Worm (Caenorhabditis elegans): ENCODE results near the gene plc-3.
A peak's percentile ranks its signal among the peaks of the same experiment; 100 is the strongest.

Gene plc-3

DNA sequence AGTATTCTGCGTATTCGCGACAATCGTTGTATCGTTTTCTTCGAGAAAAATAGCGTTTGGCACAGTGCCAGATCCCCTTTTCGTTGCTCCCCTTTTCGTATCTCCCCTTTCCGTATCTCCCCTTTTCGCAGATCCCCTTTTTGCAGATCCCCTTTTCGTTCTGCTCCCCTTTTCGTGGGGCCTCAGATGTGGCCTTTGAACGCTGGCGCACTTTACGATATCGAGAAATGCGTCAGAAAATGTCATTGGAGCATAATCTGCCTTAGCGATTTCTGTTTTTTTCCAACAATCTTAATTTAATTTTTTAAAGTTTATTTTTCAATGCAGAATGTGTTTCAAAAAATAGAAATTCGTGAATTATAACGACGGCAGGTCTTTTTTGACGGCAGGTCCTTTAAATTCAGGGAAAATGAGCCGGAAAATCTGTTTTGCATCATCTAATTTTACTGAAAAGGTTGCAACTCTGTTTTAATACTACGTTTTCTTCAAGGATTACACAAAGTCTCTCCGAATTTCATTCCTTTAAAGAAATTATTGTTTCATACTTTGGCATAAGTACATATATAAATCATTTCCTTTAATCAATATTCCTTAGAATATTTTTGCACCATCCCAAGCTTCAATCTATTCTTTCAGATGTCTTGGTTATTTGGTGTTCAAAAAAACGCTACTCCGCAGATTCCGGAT is 25.8 kb downstream of the plc-3 start, which contains the start of gene atad-3 (continued):
- no peak for TF ChIP-seq snpc-1.1 (tag; optimal IDR thresholded peaks at IDR 0.05; ENCODE audit: insufficient read depth)
- peak; percentile 65 for TF ChIP-seq tlf-1 (GFP tag; optimal IDR thresholded peaks at IDR 0.05)
- no peak for TF ChIP-seq F39B2.1 (GFP tag; IDR thresholded peaks at IDR 0.05)
- TF ChIP-seq F10E7.11 (tag; optimal IDR thresholded peaks at IDR 0.05), result no peak
- peak; percentile 95 for TF ChIP-seq attf-5 (GFP tag; optimal IDR thresholded peaks at IDR 0.05)
- TF ChIP-seq mcd-1 (GFP tag; IDR thresholded peaks at IDR 0.05), result peak; percentile 95
- no peak for TF ChIP-seq nfya-2 (GFP tag; IDR thresholded peaks at IDR 0.05)
- peak in 2 of 3 experiments; percentile 58 to 83 for TF ChIP-seq lin-35 (GFP tag; optimal IDR thresholded peaks at IDR 0.05)
- TF ChIP-seq somi-1 (GFP tag; optimal IDR thresholded peaks at IDR 0.05), result peak; percentile 77

DNA sequence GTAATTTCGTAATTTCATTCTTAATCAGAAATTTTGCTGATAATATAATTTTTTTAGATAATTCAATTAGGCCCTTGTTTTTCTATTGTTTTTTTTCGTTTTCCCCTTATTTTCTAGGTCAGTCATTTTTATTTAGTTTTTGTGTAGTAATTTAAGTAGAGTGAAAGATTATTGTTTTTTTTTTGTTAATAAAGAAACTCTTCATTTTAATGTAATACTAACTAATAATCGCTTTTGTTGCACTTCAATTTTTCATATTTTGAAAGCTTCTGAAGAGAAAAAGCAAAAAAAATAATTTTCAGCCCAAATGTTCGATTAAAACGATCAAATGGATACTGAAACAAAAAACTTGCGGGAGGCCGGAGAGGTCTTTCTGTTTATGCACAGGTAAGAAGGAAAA is 28.3 kb downstream of the plc-3 start, which contains the start of gene F54B3.1:
TSS of gene F54B3.1 (plus strand) at position 301 of the 400 bp plus-strand sequence.
- TF ChIP-seq F22D6.2 (tag; optimal IDR thresholded peaks at IDR 0.05), result no peak
- no peak for TF ChIP-seq dox-1 (GFP tag; IDR thresholded peaks at IDR 0.05)
- peak; percentile 6 for TF ChIP-seq snpc-3.4 (tag; optimal IDR thresholded peaks at IDR 0.05)
- no peak for TF ChIP-seq egrh-3 (GFP tag; IDR thresholded peaks at IDR 0.05)
- TF ChIP-seq ama-1 (optimal IDR thresholded peaks at IDR 0.05), result no peak
- TF ChIP-seq ama-1 (GFP tag; optimal IDR thresholded peaks at IDR 0.05), result no peak
- no peak for TF ChIP-seq hmg-1.2 (GFP tag; IDR thresholded peaks at IDR 0.05)
- TF ChIP-seq egl-44 (GFP tag; IDR thresholded peaks at IDR 0.05), result no peak

DNA sequence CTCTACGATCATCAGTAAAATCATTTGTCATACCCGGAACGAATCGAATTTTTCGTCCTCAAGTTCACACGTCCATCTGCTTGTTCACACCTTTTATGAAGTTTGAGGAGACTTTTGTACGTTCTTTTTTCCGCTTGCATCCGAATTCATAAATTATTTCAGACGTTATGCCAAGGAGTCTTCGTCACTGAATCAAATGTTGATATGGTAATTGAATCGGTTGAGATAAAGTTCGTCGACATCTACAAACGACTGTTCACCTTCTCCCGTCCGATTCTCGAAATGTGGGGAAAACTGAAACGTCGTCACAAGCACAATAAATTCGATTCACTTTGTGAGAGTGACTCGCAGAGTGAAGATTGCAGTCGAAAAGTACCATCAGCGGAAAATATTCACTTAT is 29.4 kb downstream of the plc-3 start:
- TF ChIP-seq F33H1.4 (GFP tag; IDR thresholded peaks at IDR 0.05), result no peak
- no peak for TF ChIP-seq tbp1 (GFP tag; optimal IDR thresholded peaks at IDR 0.05)
- TF ChIP-seq F37B4.10 (GFP tag; IDR thresholded peaks at IDR 0.05), result no peak
- TF ChIP-seq B0019.2 (GFP tag; conservative IDR thresholded peaks at IDR 0.05), result no peak
- no peak for TF ChIP-seq bed-2 (GFP tag; IDR thresholded peaks at IDR 0.05)
- TF ChIP-seq nhr-27 (tag; optimal IDR thresholded peaks at IDR 0.05), result no peak
- TF ChIP-seq snpc-4 (GFP tag; optimal IDR thresholded peaks at IDR 0.05), result no peak
- no peak for TF ChIP-seq snpc-4 (tag; optimal IDR thresholded peaks at IDR 0.05)
- no peak for TF ChIP-seq die-1 (tag; optimal IDR thresholded peaks at IDR 0.05)
- TF ChIP-seq egrh-3 (GFP tag; IDR thresholded peaks at IDR 0.05), result no peak
- no peak for TF ChIP-seq madf-6 (GFP tag; IDR thresholded peaks at IDR 0.05)
- TF ChIP-seq attf-5 (GFP tag; optimal IDR thresholded peaks at IDR 0.05), result no peak
- no peak for TF ChIP-seq F52B5.7 (tag; optimal IDR thresholded peaks at IDR 0.05)
- no peak for TF ChIP-seq bed-1 (GFP tag; IDR thresholded peaks at IDR 0.05)
- TF ChIP-seq T26A5.8 (tag; optimal IDR thresholded peaks at IDR 0.05), result no peak
- no peak for TF ChIP-seq let-526 (GFP tag; IDR thresholded peaks at IDR 0.05)
- no peak for TF ChIP-seq K12H6.12 (tag; optimal IDR thresholded peaks at IDR 0.05)
- no peak for TF ChIP-seq mel-28 (tag; optimal IDR thresholded peaks at IDR 0.05; ENCODE audit: borderline replicate concordance)

DNA sequence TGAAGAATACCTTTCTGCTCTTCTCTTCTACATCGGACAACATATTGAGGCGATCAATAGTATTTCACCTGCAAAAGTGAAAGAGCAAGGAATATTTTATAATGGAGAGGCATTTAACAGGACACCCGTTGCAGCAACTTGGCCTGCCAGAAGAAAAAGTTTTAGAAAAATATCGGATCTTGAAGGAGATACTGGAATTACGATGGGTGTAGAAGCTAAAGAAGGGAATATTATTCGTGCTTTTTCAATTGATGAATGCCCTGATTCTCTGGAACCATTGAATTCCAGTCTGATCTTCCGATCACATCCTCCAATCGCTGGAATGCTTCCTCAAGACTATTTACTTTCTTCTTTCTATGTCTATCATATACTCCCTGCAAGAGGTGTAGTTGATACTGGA is 38.6 kb downstream of the plc-3 start:
- TF ChIP-seq B0019.2 (GFP tag; conservative IDR thresholded peaks at IDR 0.05) (no peak), K12H6.12 (tag; optimal IDR thresholded peaks at IDR 0.05) (no peak), hrde-1 (tag; optimal IDR thresholded peaks at IDR 0.05; ENCODE audit: borderline replicate concordance) (no peak), mes-4 (tag; optimal IDR thresholded peaks at IDR 0.05) (no peak), egrh-3 (GFP tag; IDR thresholded peaks at IDR 0.05) (no peak), F37B4.10 (GFP tag; IDR thresholded peaks at IDR 0.05) (no peak), hlh-12 (tag; optimal IDR thresholded peaks at IDR 0.05) (no peak), bed-1 (GFP tag; IDR thresholded peaks at IDR 0.05) (no peak), lin-54 (GFP tag; optimal IDR thresholded peaks at IDR 0.05) (no peak), snpc-3.4 (tag; optimal IDR thresholded peaks at IDR 0.05) (no peak), sea-2 (GFP tag; IDR thresholded peaks at IDR 0.05) (no peak), him-1 (tag; optimal IDR thresholded peaks at IDR 0.05) (no peak), attf-3 (GFP tag; conservative IDR thresholded peaks at IDR 0.05) (no peak), F52B5.7 (tag; optimal IDR thresholded peaks at IDR 0.05) (no peak), lin-40 (tag; optimal IDR thresholded peaks at IDR 0.05) (no peak), die-1 (tag; optimal IDR thresholded peaks at IDR 0.05) (no peak)
